Worm (Caenorhabditis elegans): Measurements from ENCODE around the gene dylt-3.
A peak's percentile ranks its signal among the peaks of the same experiment; 100 is the strongest.

The dylt-3 gene

DNA sequence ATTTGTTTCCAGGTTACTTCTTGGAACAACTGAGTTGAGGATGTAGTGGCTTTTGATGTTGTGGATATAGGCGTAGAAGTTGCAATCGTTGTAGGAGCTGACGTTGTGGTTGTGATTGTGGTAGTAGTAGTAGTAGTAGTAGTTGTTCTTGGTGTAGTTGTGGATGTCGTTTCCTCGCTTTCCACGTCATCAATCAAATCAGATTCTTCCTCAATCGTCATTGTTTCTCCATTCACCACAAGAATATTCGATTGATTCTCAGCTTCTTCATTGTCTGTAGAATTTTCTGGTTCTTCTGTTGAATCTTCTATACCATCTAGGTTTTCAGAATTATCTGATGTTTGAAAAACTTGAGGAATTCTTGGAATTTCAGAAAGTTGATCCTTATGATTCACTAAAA, 2.9 kb upstream of the dylt-3 start:
- TF ChIP-seq nhr-11 (tag; optimal IDR thresholded peaks at IDR 0.05) (no peak), mdl-1 (tag; optimal IDR thresholded peaks at IDR 0.05) (no peak), mep-1 (tag; optimal IDR thresholded peaks at IDR 0.05) (no peak), ces-1 (GFP tag; optimal IDR thresholded peaks at IDR 0.05) (no peak)

DNA sequence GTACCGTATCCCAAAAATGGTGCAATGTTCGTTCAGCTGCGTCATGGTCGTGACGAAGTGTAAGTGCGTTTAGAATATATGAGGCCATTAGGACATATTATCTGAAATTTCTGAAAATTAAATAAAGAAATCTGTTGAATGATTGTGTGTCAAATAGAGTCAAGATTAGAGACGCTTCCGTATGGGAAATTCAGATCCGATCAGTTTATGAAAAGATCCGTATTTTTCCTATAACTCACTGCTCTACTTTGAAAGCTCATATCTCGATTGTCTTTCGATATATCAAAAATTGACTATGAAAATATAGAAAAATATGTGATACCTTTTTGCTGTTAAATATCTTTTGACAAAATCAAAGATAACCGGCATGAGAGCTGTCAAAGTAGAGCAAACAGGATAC, 1.3 kb upstream of the dylt-3 start, which contains the start of gene T05C12.4:
T05C12.4 (minus strand) TSS at position 101 of the 400 bp plus-strand sequence.
- TF ChIP-seq C34B4.2 (tag; optimal IDR thresholded peaks at IDR 0.05) = no peak
- TF ChIP-seq egl-13 (tag; optimal IDR thresholded peaks at IDR 0.05) = no peak
- no peak for TF ChIP-seq isw-1 (GFP tag; IDR thresholded peaks at IDR 0.05)
- no peak for TF ChIP-seq nhr-28 (tag; optimal IDR thresholded peaks at IDR 0.05)
- no peak for TF ChIP-seq pqm-1 (tag; optimal IDR thresholded peaks at IDR 0.05)
- no peak for TF ChIP-seq sup-37 (GFP tag; optimal IDR thresholded peaks at IDR 0.05)
- no peak for TF ChIP-seq egl-27 (tag; optimal IDR thresholded peaks at IDR 0.05)

DNA sequence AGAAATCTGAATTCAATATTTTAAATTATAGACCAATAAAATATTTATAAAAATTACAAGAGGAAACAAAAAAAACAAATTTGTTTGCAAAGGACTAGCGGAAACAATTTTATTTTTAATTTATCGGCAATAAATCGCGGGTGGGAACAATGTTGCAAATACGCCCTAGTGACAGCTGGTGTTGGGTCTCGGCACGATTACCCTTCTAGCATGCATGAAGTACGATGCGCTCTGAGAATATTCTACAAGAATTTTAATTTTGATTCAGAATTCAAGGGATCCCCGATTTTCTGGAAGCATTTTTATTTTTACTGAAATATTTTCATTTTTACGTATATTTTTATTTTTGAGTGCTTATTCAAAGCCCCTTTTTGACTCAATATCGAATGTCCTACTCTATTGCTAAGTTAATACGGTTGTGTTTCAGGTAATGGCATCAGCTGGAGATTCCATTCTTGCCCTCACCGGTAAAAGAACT, 3.5 kb downstream of the dylt-3 start, which contains the start of the genes mig-5 and cct-1:
mig-5 (minus strand) TSS at position 8 of the 478 bp plus-strand sequence.
cct-1 (plus strand) TSS at position 428 of the 478 bp plus-strand sequence.
- TF ChIP-seq unc-30 (tag; optimal IDR thresholded peaks at IDR 0.05) (peak; percentile 75), ceh-88 (GFP tag; IDR thresholded peaks at IDR 0.05) (peak; percentile 96), hlh-17 (GFP tag; optimal IDR thresholded peaks at IDR 0.05; ENCODE audit: borderline replicate concordance) (no peak), F16B12.6 (tag; optimal IDR thresholded peaks at IDR 0.05) (peak; percentile 75), fkh-8 (tag; optimal IDR thresholded peaks at IDR 0.05) (peak; percentile 98), unc-130 (tag; optimal IDR thresholded peaks at IDR 0.05) (peak; percentile 100), zip-4 (GFP tag; optimal IDR thresholded peaks at IDR 0.05) (peak; percentile 91), mep-1 (tag; optimal IDR thresholded peaks at IDR 0.05) (peak; percentile 99), egl-13 (tag; optimal IDR thresholded peaks at IDR 0.05) (peak; percentile 97), C16A3.4 (tag; optimal IDR thresholded peaks at IDR 0.05) (peak; percentile 98), nhr-71 (tag; optimal IDR thresholded peaks at IDR 0.05) (peak; percentile 99), irx-1 (tag; optimal IDR thresholded peaks at IDR 0.05) (peak; percentile 97), sox-4 (tag; optimal IDR thresholded peaks at IDR 0.05) (peak; percentile 94), vab-15 (tag; optimal IDR thresholded peaks at IDR 0.05) (peak; percentile 94), fkh-4 (tag; optimal IDR thresholded peaks at IDR 0.05; ENCODE audit: borderline replicate concordance) (peak; percentile 91), nhr-19 (GFP tag; conservative IDR thresholded peaks at IDR 0.05) (peak; percentile 98), lin-13 (GFP tag; optimal IDR thresholded peaks at IDR 0.05) (peak; percentile 97), unc-86 (tag; optimal IDR thresholded peaks at IDR 0.05) (peak; percentile 98), ceh-82 (tag; optimal IDR thresholded peaks at IDR 0.05) (peak; percentile 97 to 99 (median 98)), ama-1 (optimal IDR thresholded peaks at IDR 0.05) (peak; percentile 89), ceh-63 (GFP tag; optimal IDR thresholded peaks at IDR 0.05) (peak; percentile 90), fkh-10 (GFP tag; optimal IDR thresholded peaks at IDR 0.05) (peak; percentile 84), lin-14 (GFP tag; optimal IDR thresholded peaks at IDR 0.05) (peak; percentile 98), elt-2 (tag; optimal IDR thresholded peaks at IDR 0.05) (peak; percentile 90), xbp-1 (tag; optimal IDR thresholded peaks at IDR 0.05) (peak; percentile 98), Y116A8C.19 (tag; optimal IDR thresholded peaks at IDR 0.05; ENCODE audit: borderline replicate concordance) (no peak), grh-1 (GFP tag; IDR thresholded peaks at IDR 0.05) (peak; percentile 98), elt-3 (tag; optimal IDR thresholded peaks at IDR 0.05) (peak in 5 of 6 experiments; percentile 63 to 99 (median 91)), hlh-4 (tag; optimal IDR thresholded peaks at IDR 0.05) (peak; percentile 12), ceh-90 (tag; optimal IDR thresholded peaks at IDR 0.05) (peak; percentile 44), lin-15B (tag; optimal IDR thresholded peaks at IDR 0.05) (peak; percentile 98), ceh-8 (GFP tag; optimal IDR thresholded peaks at IDR 0.05) (peak; percentile 97), tbx-2 (tag; optimal IDR thresholded peaks at IDR 0.05) (peak; percentile 98), aha-1 (tag; optimal IDR thresholded peaks at IDR 0.05) (peak; percentile 78), alr-1 (tag; optimal IDR thresholded peaks at IDR 0.05; ENCODE audit: borderline replicate concordance) (no peak), nhr-90 (tag; optimal IDR thresholded peaks at IDR 0.05; ENCODE audit: poor library complexity) (peak; percentile 98), pax-3 (tag; optimal IDR thresholded peaks at IDR 0.05) (peak; percentile 91), C34B4.2 (tag; optimal IDR thresholded peaks at IDR 0.05) (peak; percentile 71), unc-62 (GFP tag; optimal IDR thresholded peaks at IDR 0.05) (peak; percentile 45), isw-1 (GFP tag; IDR thresholded peaks at IDR 0.05) (peak; percentile 99), jun-1 (tag; optimal IDR thresholded peaks at IDR 0.05) (peak; percentile 96)
